Worm (Caenorhabditis elegans) whole organism, L1 larva: ENCODE measurements around the gene rbm-25.

Experiments
- alr-1 ChIP-seq: fragments of 200-800 bp; sonication (Bioruptor generic); optimal IDR thresholded peaks from 2 replicates; lab custom pipeline; 2018; ENCODE audit warnings: borderline replicate concordance, mild to moderate bottlenecking, missing genetic modification characterization, missing compliant biosample characterization
- ama-1 ChIP-seq: fragments of 150-350 bp; optimal IDR thresholded peaks from 2 replicates; lab custom pipeline; 2014
- sptf-1 ChIP-seq: fragments of 150-350 bp; optimal IDR thresholded peaks from 2 replicates; lab custom pipeline; 2014; ENCODE audit warnings: missing biosample characterization, missing genetic modification characterization

- TF ChIP-seq sptf-1 (tag; lab: Kevin White, UChicago) (no peak), ama-1 (lab: Kevin White, UChicago) (no peak), alr-1 (tag; lab: Kevin White, UChicago) (no peak)
Measured at ce11 chrV:12540739-12541138, 42.7 kb downstream of the rbm-25 start, which contains the start of gene F45D3.2.
